Worm (Caenorhabditis elegans) whole organism, young adult: ENCODE data around the gene dhs-20.
A peak's percentile ranks its signal among the peaks of the same experiment; 100 is the strongest.

Source experiments
- C17E4.6 ChIP-seq: fragments of 200-800 bp; sonication (Bioruptor generic); IDR thresholded peaks from 2 replicates; pipeline ENCODE4 v1.3.6; 2022; ENCODE audit warnings: missing genetic modification reagents, missing genetic modification characterization, missing compliant biosample characterization
- D2030.7 ChIP-seq: fragments of 200-800 bp; sonication (Bioruptor generic); IDR thresholded peaks from 2 replicates; pipeline ENCODE4 v1.3.6; 2022; ENCODE audit warnings: missing genetic modification reagents, missing genetic modification characterization, missing compliant biosample characterization
- F10E7.11 ChIP-seq: sonication (generic microtip); optimal IDR thresholded peaks from 2 replicates; lab custom pipeline; 2017; ENCODE audit warnings: mild to moderate bottlenecking, missing genetic modification characterization, moderate library complexity, missing compliant biosample characterization
- F22D6.2 ChIP-seq: sonication (generic microtip); optimal IDR thresholded peaks from 2 replicates; lab custom pipeline; 2016; ENCODE audit warnings: mild to moderate bottlenecking, missing genetic modification characterization, missing compliant biosample characterization
- F33H1.4 ChIP-seq: fragments of 200-800 bp; sonication (Bioruptor generic); IDR thresholded peaks from 2 replicates; pipeline ENCODE4 v1.3.6; 2022; ENCODE audit warnings: missing genetic modification reagents, missing genetic modification characterization, missing compliant biosample characterization
- F39B2.1 ChIP-seq: fragments of 200-800 bp; sonication (Bioruptor generic); IDR thresholded peaks from 2 replicates; pipeline ENCODE4 v1.3.6; 2022; ENCODE audit warnings: missing genetic modification reagents, missing genetic modification characterization, missing compliant biosample characterization
- F52B5.7 ChIP-seq: sonication (generic microtip); optimal IDR thresholded peaks from 2 replicates; lab custom pipeline; 2016; ENCODE audit warnings: mild to moderate bottlenecking, missing genetic modification characterization, missing compliant biosample characterization
- F57C9.4 ChIP-seq: sonication (generic microtip); optimal IDR thresholded peaks from 2 replicates; lab custom pipeline; 2017; ENCODE audit warnings: mild to moderate bottlenecking, missing genetic modification characterization, missing compliant biosample characterization
- K12H6.12 ChIP-seq: fragments of 200-800 bp; sonication (Bioruptor generic); optimal IDR thresholded peaks from 2 replicates; lab custom pipeline; 2018; ENCODE audit warnings: mild to moderate bottlenecking, missing genetic modification characterization, missing compliant biosample characterization
- T07F8.4 ChIP-seq: sonication (generic microtip); optimal IDR thresholded peaks from 2 replicates; lab custom pipeline; 2016; ENCODE audit warnings: mild to moderate bottlenecking, missing genetic modification characterization, moderate library complexity, missing compliant biosample characterization
- Y53F4B.3 ChIP-seq: fragments of 200-800 bp; sonication (Bioruptor generic); IDR thresholded peaks from 2 replicates; pipeline ENCODE4 v1.3.6; 2022; ENCODE audit warnings: missing genetic modification reagents, missing genetic modification characterization, missing compliant biosample characterization
- Y95B8A.8 ChIP-seq: fragments of 200-800 bp; sonication (Bioruptor generic); IDR thresholded peaks from 2 replicates; pipeline ENCODE4 v1.3.6; 2022; ENCODE audit warnings: missing genetic modification reagents, missing genetic modification characterization, missing compliant biosample characterization
- akir-1 ChIP-seq: fragments of 200-800 bp; sonication (Bioruptor generic); optimal IDR thresholded peaks from 2 replicates; lab custom pipeline; 2018; ENCODE audit warnings: mild to moderate bottlenecking, missing genetic modification characterization, moderate library complexity, missing compliant biosample characterization
- ama-1 ChIP-seq, 3 experiments: fragments of 150-350 bp in 1 of 3; sonication (generic microtip) in 2 of 3; optimal IDR thresholded peaks; 2 replicates each; lab custom pipeline; 2014 to 2018; ENCODE audit warnings: missing biosample characterization in 2 of 3, missing genetic modification characterization in 2 of 3, missing genetic modification reagents in 2 of 3
- aptf-3 ChIP-seq: fragments of 200-800 bp; sonication (Bioruptor generic); IDR thresholded peaks from 2 replicates; pipeline ENCODE4 v1.3.6; 2022; ENCODE audit warnings: missing genetic modification characterization, missing compliant biosample characterization
- athp-1 ChIP-seq: sonication (generic microtip); optimal IDR thresholded peaks from 2 replicates; lab custom pipeline; 2017; ENCODE audit warnings: mild to moderate bottlenecking, missing genetic modification characterization, missing compliant biosample characterization
- attf-3 ChIP-seq: fragments of 200-800 bp; sonication (Bioruptor generic); conservative IDR thresholded peaks from 2 replicates; pipeline ENCODE4 v1.3.6; 2022; ENCODE audit warnings: missing genetic modification reagents, missing genetic modification characterization, missing compliant biosample characterization
- attf-6 ChIP-seq: fragments of 200-800 bp; sonication (Bioruptor generic); IDR thresholded peaks from 2 replicates; pipeline ENCODE4 v1.3.6; 2022; ENCODE audit warnings: missing genetic modification reagents, missing genetic modification characterization, missing compliant biosample characterization
- bed-2 ChIP-seq: fragments of 200-800 bp; sonication (Bioruptor generic); IDR thresholded peaks from 2 replicates; pipeline ENCODE4 v1.3.6; 2022; ENCODE audit warnings: missing genetic modification reagents, missing genetic modification characterization, missing compliant biosample characterization
- ccch-3 ChIP-seq: fragments of 200-800 bp; sonication (Bioruptor generic); optimal IDR thresholded peaks from 2 replicates; lab custom pipeline; 2018; ENCODE audit warnings: mild to moderate bottlenecking, missing genetic modification characterization, missing compliant biosample characterization
- ceh-79 ChIP-seq: sonication (generic microtip); optimal IDR thresholded peaks from 2 replicates; lab custom pipeline; 2017; ENCODE audit warnings: mild to moderate bottlenecking, missing genetic modification characterization, missing compliant biosample characterization
- ceh-91 ChIP-seq: fragments of 200-800 bp; sonication (Bioruptor generic); IDR thresholded peaks from 2 replicates; pipeline ENCODE4 v1.3.6; 2022; ENCODE audit warnings: missing genetic modification reagents, missing genetic modification characterization, missing compliant biosample characterization
- die-1 ChIP-seq: sonication (generic microtip); optimal IDR thresholded peaks from 2 replicates; lab custom pipeline; 2016; ENCODE audit warnings: missing genotype, mild to moderate bottlenecking, missing genetic modification characterization, missing compliant biosample characterization
- dox-1 ChIP-seq: fragments of 200-800 bp; sonication (Bioruptor generic); IDR thresholded peaks from 2 replicates; pipeline ENCODE4 v1.3.6; 2022; ENCODE audit warnings: missing genetic modification reagents, missing genetic modification characterization, missing compliant biosample characterization
- dpl-1 ChIP-seq: fragments of 150-350 bp; optimal IDR thresholded peaks from 2 replicates; lab custom pipeline; 2014; ENCODE audit warnings: missing biosample characterization, missing genetic modification reagents, missing genetic modification characterization
- efl-1 ChIP-seq: fragments of 150-350 bp; optimal IDR thresholded peaks from 2 replicates; lab custom pipeline; 2014; ENCODE audit warnings: missing biosample characterization, missing genetic modification reagents, missing genetic modification characterization
- egl-44 ChIP-seq: fragments of 200-800 bp; sonication (Bioruptor generic); IDR thresholded peaks from 2 replicates; pipeline ENCODE4 v1.3.6; 2022; ENCODE audit warnings: missing genetic modification reagents, missing genetic modification characterization, missing compliant biosample characterization
- hlh-12 ChIP-seq: sonication (generic microtip); optimal IDR thresholded peaks from 2 replicates; lab custom pipeline; 2016; ENCODE audit warnings: missing genetic modification characterization, missing compliant biosample characterization
- hrde-1 ChIP-seq: sonication (generic microtip); optimal IDR thresholded peaks from 2 replicates; lab custom pipeline; 2016; ENCODE audit warnings: missing genetic modification characterization, mild to moderate bottlenecking, missing compliant biosample characterization, moderate library complexity, missing genotype, missing genetic modification reagents, borderline replicate concordance
- let-526 ChIP-seq: fragments of 200-800 bp; sonication (Bioruptor generic); IDR thresholded peaks from 2 replicates; pipeline ENCODE4 v1.3.6; 2022; ENCODE audit warnings: missing genetic modification reagents, missing genetic modification characterization, missing compliant biosample characterization
- let-607 ChIP-seq, 2 experiments: fragments of 200-800 bp in 1 of 2; sonication (Bioruptor generic) in 1 of 2; sonication (generic microtip) in 1 of 2; optimal IDR thresholded peaks; 2 replicates each; lab custom pipeline; 2016 to 2018; ENCODE audit warnings: mild to moderate bottlenecking in 2 of 2, missing compliant biosample characterization in 2 of 2, missing genetic modification characterization in 2 of 2, moderate library complexity in 2 of 2, missing genotype in 1 of 2
- lin-26 ChIP-seq: fragments of 200-800 bp; sonication (Bioruptor generic); IDR thresholded peaks from 2 replicates; pipeline ENCODE4 v1.3.6; 2022; ENCODE audit warnings: missing genetic modification reagents, missing genetic modification characterization, missing compliant biosample characterization
- lin-35 ChIP-seq, 3 experiments: fragments of 150-350 bp in 2 of 3; sonication (generic microtip) in 1 of 3; optimal IDR thresholded peaks; 2 replicates each; lab custom pipeline; 2014 to 2018; ENCODE audit warnings: missing biosample characterization in 3 of 3, missing genetic modification characterization in 3 of 3, missing genetic modification reagents in 3 of 3
- lin-54 ChIP-seq: fragments of 200-800 bp; sonication (Bioruptor generic); optimal IDR thresholded peaks from 2 replicates; lab custom pipeline; 2018; ENCODE audit warnings: mild to moderate bottlenecking, missing genetic modification characterization, missing compliant biosample characterization
- madf-3 ChIP-seq: fragments of 200-800 bp; sonication (Bioruptor generic); IDR thresholded peaks from 2 replicates; pipeline ENCODE4 v1.3.6; 2022; ENCODE audit warnings: missing genetic modification reagents, missing genetic modification characterization, missing compliant biosample characterization
- mcd-1 ChIP-seq: fragments of 200-800 bp; sonication (Bioruptor generic); IDR thresholded peaks from 2 replicates; pipeline ENCODE4 v1.3.6; 2022; ENCODE audit warnings: missing genetic modification reagents, missing genetic modification characterization, missing compliant biosample characterization
- mxl-1 ChIP-seq: sonication (generic microtip); optimal IDR thresholded peaks from 2 replicates; lab custom pipeline; 2016; ENCODE audit warnings: missing genetic modification characterization, missing compliant biosample characterization
- nhr-90 ChIP-seq: sonication (generic microtip); optimal IDR thresholded peaks from 2 replicates; lab custom pipeline; 2016; ENCODE audit warnings: missing genotype, mild to moderate bottlenecking, missing genetic modification characterization, missing compliant biosample characterization
- pbrm-1 ChIP-seq: fragments of 200-800 bp; sonication (Bioruptor generic); IDR thresholded peaks from 2 replicates; pipeline ENCODE4 v1.3.6; 2022; ENCODE audit warnings: missing genetic modification reagents, missing genetic modification characterization, missing compliant biosample characterization
- pha-4 ChIP-seq: fragments of 150-350 bp; sonication (generic microtip); optimal IDR thresholded peaks from 2 replicates; lab custom pipeline; 2014; ENCODE audit warnings: missing biosample characterization, missing genetic modification reagents, missing genetic modification characterization
- sdz-38 ChIP-seq: sonication (generic microtip); optimal IDR thresholded peaks from 2 replicates; lab custom pipeline; 2016; ENCODE audit warnings: missing genotype, missing genetic modification characterization, missing compliant biosample characterization
- snpc-1.1 ChIP-seq: sonication (generic microtip); optimal IDR thresholded peaks from 2 replicates; lab custom pipeline; 2017; ENCODE audit warnings: missing genetic modification characterization, mild to moderate bottlenecking, missing compliant biosample characterization, antibody characterized with exemption, moderate library complexity, missing genotype, missing genetic modification reagents; ENCODE audit not compliant: insufficient read depth
- sptf-2 ChIP-seq: fragments of 200-800 bp; sonication (Bioruptor generic); optimal IDR thresholded peaks from 2 replicates; lab custom pipeline; 2018; ENCODE audit warnings: mild to moderate bottlenecking, missing genetic modification characterization, missing compliant biosample characterization
- tbp1 ChIP-seq: fragments of 200-800 bp; sonication (Bioruptor generic); optimal IDR thresholded peaks from 2 replicates; lab custom pipeline; 2018; ENCODE audit warnings: mild to moderate bottlenecking, missing genetic modification characterization, missing compliant biosample characterization
- tlf-1 ChIP-seq: fragments of 200-800 bp; sonication (Bioruptor generic); optimal IDR thresholded peaks from 2 replicates; lab custom pipeline; 2018; ENCODE audit warnings: mild to moderate bottlenecking, missing genetic modification characterization, missing compliant biosample characterization
- zfh-2 ChIP-seq: fragments of 200-800 bp; sonication (Bioruptor generic); conservative IDR thresholded peaks from 2 replicates; pipeline ENCODE4 v1.3.6; 2022; ENCODE audit warnings: missing genetic modification reagents, missing genetic modification characterization, missing compliant biosample characterization
- zim-3 ChIP-seq: sonication (generic microtip); optimal IDR thresholded peaks from 2 replicates; lab custom pipeline; 2017; ENCODE audit warnings: mild to moderate bottlenecking, missing genetic modification characterization, moderate library complexity, missing compliant biosample characterization
- ztf-22 ChIP-seq: fragments of 200-800 bp; sonication (Bioruptor generic); optimal IDR thresholded peaks from 2 replicates; lab custom pipeline; 2018; ENCODE audit warnings: mild to moderate bottlenecking, missing genetic modification characterization, moderate library complexity, missing compliant biosample characterization
- ztf-25 ChIP-seq: fragments of 200-800 bp; sonication (Bioruptor generic); IDR thresholded peaks from 2 replicates; pipeline ENCODE4 v1.3.6; 2022; ENCODE audit warnings: missing genetic modification reagents, missing genetic modification characterization, missing compliant biosample characterization

Gene dhs-20

ce11 chrV:11554260-11554659 is 50.1 kb downstream of the dhs-20 start, which contains the start of gene duo-1 (continued):
- TF ChIP-seq F39B2.1 (GFP tag; lab: Robert Waterston, UW), result no peak
- TF ChIP-seq pha-4 (tag; lab: Kevin White, UChicago), result no peak
- TF ChIP-seq F52B5.7 (tag; lab: Kevin White, UChicago), result no peak
- no peak for TF ChIP-seq F57C9.4 (tag; lab: Kevin White, UChicago)
- TF ChIP-seq K12H6.12 (tag; lab: Kevin White, UChicago), result no peak
- TF ChIP-seq attf-3 (GFP tag; lab: Robert Waterston, UW), result no peak
- TF ChIP-seq F33H1.4 (GFP tag; lab: Robert Waterston, UW), result peak; percentile 66
- TF ChIP-seq Y53F4B.3, result no peak
- peak; percentile 82 for TF ChIP-seq dpl-1 (GFP tag; lab: Kevin White, UChicago)
- no peak for TF ChIP-seq pbrm-1 (GFP tag; lab: Robert Waterston, UW)
- peak in 1 of 3 experiments; percentile 41 for TF ChIP-seq lin-35 (GFP tag; optimal IDR thresholded peaks at IDR 0.05; lab: Kevin White, UChicago)
- TF ChIP-seq hlh-12, result no peak
- TF ChIP-seq efl-1, result peak; percentile 95
- TF ChIP-seq athp-1 (tag; lab: Kevin White, UChicago), result no peak
- TF ChIP-seq egl-44, result no peak
- TF ChIP-seq aptf-3 (GFP tag; lab: Robert Waterston, UW), result no peak
- TF ChIP-seq dox-1 (GFP tag; lab: Robert Waterston, UW), result peak; percentile 55
- TF ChIP-seq T07F8.4 (tag; lab: Kevin White, UChicago), result no peak
- TF ChIP-seq let-607 (tag; optimal IDR thresholded peaks at IDR 0.05; lab: Kevin White, UChicago), result no peak
- TF ChIP-seq lin-26 (GFP tag; lab: Robert Waterston, UW), result no peak
- no peak for TF ChIP-seq zim-3 (tag; lab: Kevin White, UChicago)
- no peak for TF ChIP-seq let-526 (GFP tag; lab: Robert Waterston, UW)
- no peak for TF ChIP-seq hrde-1 (tag; lab: Kevin White, UChicago)
- no peak for TF ChIP-seq F22D6.2
- TF ChIP-seq sdz-38 (tag; lab: Kevin White, UChicago), result no peak
- TF ChIP-seq Y95B8A.8, result no peak
- TF ChIP-seq madf-3 (GFP tag; lab: Robert Waterston, UW), result no peak
- TF ChIP-seq lin-54 (GFP tag; lab: Kevin White, UChicago), result peak; percentile 57
- TF ChIP-seq ceh-91 (GFP tag; lab: Robert Waterston, UW), result peak; percentile 79
- TF ChIP-seq ztf-22 (GFP tag; lab: Kevin White, UChicago), result no peak
- no peak for TF ChIP-seq sptf-2 (GFP tag; lab: Kevin White, UChicago)
- no peak for TF ChIP-seq ama-1 (optimal IDR thresholded peaks at IDR 0.05; lab: Kevin White, UChicago)
- TF ChIP-seq ama-1 (GFP tag; optimal IDR thresholded peaks at IDR 0.05; lab: Kevin White, UChicago), result no peak
- TF ChIP-seq mcd-1 (GFP tag; lab: Robert Waterston, UW), result no peak
- TF ChIP-seq akir-1 (GFP tag; lab: Kevin White, UChicago), result no peak
- TF ChIP-seq ccch-3 (GFP tag; lab: Kevin White, UChicago), result no peak
- TF ChIP-seq ztf-25 (GFP tag; lab: Robert Waterston, UW), result no peak
- TF ChIP-seq nhr-90, result no peak
- TF ChIP-seq tlf-1 (GFP tag; lab: Kevin White, UChicago), result no peak
- TF ChIP-seq die-1 (tag; lab: Kevin White, UChicago), result no peak
- no peak for TF ChIP-seq snpc-1.1 (tag; lab: Kevin White, UChicago)
- TF ChIP-seq bed-2 (GFP tag; lab: Robert Waterston, UW), result no peak
- TF ChIP-seq D2030.7, result peak; percentile 64
- TF ChIP-seq ceh-79, result no peak
- no peak for TF ChIP-seq tbp1 (GFP tag; lab: Kevin White, UChicago)
- no peak for TF ChIP-seq attf-6 (GFP tag; lab: Robert Waterston, UW)
- no peak for TF ChIP-seq F10E7.11 (tag; lab: Kevin White, UChicago)
- TF ChIP-seq C17E4.6 (GFP tag; lab: Robert Waterston, UW), result no peak
- TF ChIP-seq mxl-1 (tag; lab: Kevin White, UChicago), result no peak
- TF ChIP-seq zfh-2 (GFP tag; lab: Robert Waterston, UW), result no peak
